Worm (Caenorhabditis elegans): Measurements from ENCODE around the gene gstk-1.

The gstk-1 gene

DNA sequence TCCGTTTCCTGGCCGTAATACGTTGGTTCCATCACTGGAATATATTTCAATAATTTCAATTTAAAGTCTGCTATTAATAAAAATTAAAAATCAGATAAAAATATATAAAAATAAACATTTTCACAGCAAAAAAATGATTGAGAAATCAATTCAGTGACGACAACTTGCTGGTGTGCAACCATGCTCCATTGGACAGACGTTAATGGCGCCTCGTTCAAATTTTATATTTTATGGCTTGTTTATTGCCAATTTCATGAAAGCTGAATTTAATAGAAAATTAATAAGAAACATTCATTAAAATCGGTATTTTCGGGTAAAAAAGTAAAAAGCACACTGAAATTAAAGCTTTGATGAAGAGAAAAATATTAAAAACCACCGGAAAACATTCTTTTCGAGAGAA is 49.7 kb downstream of the gstk-1 start, which contains the start of gene Y53C12A.3:
Gene Y53C12A.3, minus strand, starts transcription at position 34 of the 400 bp plus-strand sequence.
- TF ChIP-seq ets-7 (tag; optimal IDR thresholded peaks at IDR 0.05) (no peak), sea-1 (GFP tag; conservative IDR thresholded peaks at IDR 0.05) (no peak), tra-4 (tag; optimal IDR thresholded peaks at IDR 0.05) (no peak), scrt-1 (GFP tag; IDR thresholded peaks at IDR 0.05) (no peak), hmg-4 (GFP tag; optimal IDR thresholded peaks at IDR 0.05) (no peak), ama-1 (optimal IDR thresholded peaks at IDR 0.05) (no peak), B0310.2 (tag; optimal IDR thresholded peaks at IDR 0.05) (no peak), F13C5.2 (tag; optimal IDR thresholded peaks at IDR 0.05) (peak; percentile 16)

All from whole organism, early embryonic.